Comparison of ENCODE assay signal across 1 fruit fly cellular context in the genomic region with DNA sequence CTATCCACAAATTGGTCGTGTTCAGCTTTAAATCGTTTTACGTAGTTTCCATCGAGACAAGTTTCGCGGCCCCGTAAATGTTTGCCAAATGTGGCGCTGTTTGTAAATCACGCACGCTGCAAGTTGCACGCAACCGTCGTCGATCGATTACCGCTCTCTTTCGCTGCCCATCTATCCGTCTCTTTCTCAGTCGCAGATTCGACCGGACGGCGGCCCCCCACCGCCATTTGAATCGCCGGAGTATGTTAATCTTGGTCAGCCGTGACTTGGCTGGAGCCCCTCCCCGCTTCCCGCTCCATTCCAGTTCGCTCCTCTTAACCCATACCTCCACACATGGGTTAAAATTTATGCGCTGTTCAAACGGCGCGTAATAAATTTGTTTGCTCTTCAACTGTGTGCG.
TF ChIP-seq lines count a peak whose summit lies in the region.

No protein-coding gene starts in this region.

TF ChIP-seq in whole organism, embryonic, 481 proteins besides CTCF, POLR2A, EP300 and RAD21 (continued from another document and continues in another):
- TF ChIP-seq bsh (GFP tag; optimal IDR thresholded peaks at IDR 0.05; lab: Kevin White, UChicago) (no peak), nerfin-2 (GFP tag; IDR thresholded peaks at IDR 0.05; lab: Robert Waterston, UW; ENCODE audit: partially characterized antibody) (0 out of 2 replicates have a peak, but pooled peaks have one; percentile 32), CG7987 (GFP tag; optimal IDR thresholded peaks at IDR 0.05; lab: Kevin White, UChicago) (no peak), CG12236 (GFP tag; optimal IDR thresholded peaks at IDR 0.05; lab: Kevin White, UChicago) (no peak), CG9215 (GFP tag; IDR thresholded peaks at IDR 0.05; lab: Robert Waterston, UW) (no peak), gsb-n (tag; optimal IDR thresholded peaks at IDR 0.05; lab: Kevin White, UChicago) (peak; percentile 28), Chrac-16 (GFP tag; optimal IDR thresholded peaks at IDR 0.05; lab: Kevin White, UChicago) (no peak), Oaz (GFP tag; IDR thresholded peaks at IDR 0.05; lab: Robert Waterston, UW) (no peak), CG6689 (GFP tag; IDR thresholded peaks at IDR 0.05; lab: Robert Waterston, UW) (no peak), Side (GFP tag; optimal IDR thresholded peaks at IDR 0.05; lab: Kevin White, UChicago) (no peak), seq (GFP tag; IDR thresholded peaks at IDR 0.05; lab: Robert Waterston, UW) (no peak), B-H2 (GFP tag; optimal IDR thresholded peaks at IDR 0.05; lab: Kevin White, UChicago) (no peak), CG12659 (GFP tag; optimal IDR thresholded peaks at IDR 0.05; lab: Kevin White, UChicago) (no peak), vvl (GFP tag; IDR thresholded peaks at IDR 0.05; lab: Robert Waterston, UW) (peak; percentile 87), CG2889 (GFP tag; IDR thresholded peaks at IDR 0.05; lab: Robert Waterston, UW) (no peak), Spps (tag; optimal IDR thresholded peaks at IDR 0.05; lab: Kevin White, UChicago) (no peak), dan (GFP tag; IDR thresholded peaks at IDR 0.05; lab: Robert Waterston, UW) (no peak), Hr78 (GFP tag; optimal IDR thresholded peaks at IDR 0.05; lab: Kevin White, UChicago) (no peak), CG13424 (tag; optimal IDR thresholded peaks at IDR 0.05; lab: Kevin White, UChicago) (no peak), ac (GFP tag; optimal IDR thresholded peaks at IDR 0.05; lab: Kevin White, UChicago) (no peak), CG10431 (GFP tag; optimal IDR thresholded peaks at IDR 0.05; lab: Kevin White, UChicago) (no peak), fd64A (GFP tag; optimal IDR thresholded peaks at IDR 0.05; lab: Kevin White, UChicago) (no peak), ewg (GFP tag; optimal IDR thresholded peaks at IDR 0.05; lab: Kevin White, UChicago) (no peak), CG11695 (GFP tag; IDR thresholded peaks at IDR 0.05; lab: Robert Waterston, UW) (no peak), Sry-β (GFP tag; optimal IDR thresholded peaks at IDR 0.05; lab: Kevin White, UChicago) (no peak), cad (GFP tag; optimal IDR thresholded peaks at IDR 0.05; lab: Kevin White, UChicago) (no peak), maf-S (GFP tag; optimal IDR thresholded peaks at IDR 0.05; lab: Kevin White, UChicago) (no peak), vnd (GFP tag; IDR thresholded peaks at IDR 0.05; lab: Robert Waterston, UW; ENCODE audit: partially characterized antibody) (no peak), mam (GFP tag; optimal IDR thresholded peaks at IDR 0.05; lab: Kevin White, UChicago) (no peak), ken (GFP tag; IDR thresholded peaks at IDR 0.05; lab: Robert Waterston, UW) (0 out of 3 replicates have a peak, but pooled peaks have one; percentile 13), Mrtf (GFP tag; IDR thresholded peaks at IDR 0.05; lab: Robert Waterston, UW) (no peak), Meics (GFP tag; optimal IDR thresholded peaks at IDR 0.05; lab: Kevin White, UChicago) (no peak), ftz-f1 (GFP tag; optimal IDR thresholded peaks at IDR 0.05; lab: Kevin White, UChicago) (no peak), Vsx1 (GFP tag; optimal IDR thresholded peaks at IDR 0.05; lab: Kevin White, UChicago) (no peak), crol (GFP tag; IDR thresholded peaks at IDR 0.05; lab: Robert Waterston, UW) (peak; percentile 86), CG17361 (GFP tag; IDR thresholded peaks at IDR 0.05; lab: Robert Waterston, UW) (no peak), Xrp1 (GFP tag; IDR thresholded peaks at IDR 0.05; lab: Robert Waterston, UW) (no peak), Ptx1 (GFP tag; IDR thresholded peaks at IDR 0.05; lab: Robert Waterston, UW) (no peak), Hr51 (GFP tag; optimal IDR thresholded peaks at IDR 0.05; lab: Kevin White, UChicago) (no peak), CG2202 (tag; optimal IDR thresholded peaks at IDR 0.05; lab: Kevin White, UChicago) (no peak), Fer1 (GFP tag; optimal IDR thresholded peaks at IDR 0.05; lab: Kevin White, UChicago) (no peak), Camta (GFP tag; optimal IDR thresholded peaks at IDR 0.05; lab: Kevin White, UChicago) (no peak), nmo (GFP tag; optimal IDR thresholded peaks at IDR 0.05; lab: Kevin White, UChicago) (no peak), tx (GFP tag; optimal IDR thresholded peaks at IDR 0.05; lab: Kevin White, UChicago) (no peak), ci (GFP tag; IDR thresholded peaks at IDR 0.05; lab: Robert Waterston, UW) (peak; percentile 15; the same call in 1 of the 3 replicates), otp (GFP tag; IDR thresholded peaks at IDR 0.05; lab: Robert Waterston, UW) (0 out of 3 replicates have a peak, but pooled peaks have one; percentile 44), CG13287 (GFP tag; IDR thresholded peaks at IDR 0.05; lab: Robert Waterston, UW; ENCODE audit: partially characterized antibody) (no peak), fru (optimal IDR thresholded peaks at IDR 0.05; lab: Kevin White, UChicago) (no peak), Ravus (GFP tag; IDR thresholded peaks at IDR 0.05; lab: Robert Waterston, UW) (no peak), CG8388 (GFP tag; optimal IDR thresholded peaks at IDR 0.05; lab: Kevin White, UChicago) (no peak), lmd (GFP tag; IDR thresholded peaks at IDR 0.05; lab: Robert Waterston, UW) (no peak), Lpt (GFP tag; optimal IDR thresholded peaks at IDR 0.05; lab: Kevin White, UChicago) (no peak), CG32772 (GFP tag; IDR thresholded peaks at IDR 0.05; lab: Robert Waterston, UW) (no peak), CG31365 (tag; optimal IDR thresholded peaks at IDR 0.05; lab: Kevin White, UChicago) (no peak), nom (GFP tag; optimal IDR thresholded peaks at IDR 0.05; lab: Kevin White, UChicago) (no peak), jumu (GFP tag; optimal IDR thresholded peaks at IDR 0.05; lab: Kevin White, UChicago) (no peak), Kr (GFP tag; optimal IDR thresholded peaks at IDR 0.05; lab: Kevin White, UChicago) (no peak), Atf-2 (GFP tag; optimal IDR thresholded peaks at IDR 0.05; lab: Kevin White, UChicago) (no peak), grau (tag; optimal IDR thresholded peaks at IDR 0.05; lab: Kevin White, UChicago) (no peak), dati (GFP tag; IDR thresholded peaks at IDR 0.05; lab: Robert Waterston, UW) (no peak), CG5180 (GFP tag; optimal IDR thresholded peaks at IDR 0.05; lab: Kevin White, UChicago) (peak; percentile 54), Poxn (GFP tag; IDR thresholded peaks at IDR 0.05; lab: Robert Waterston, UW) (no peak), CG3281 (GFP tag; optimal IDR thresholded peaks at IDR 0.05; lab: Kevin White, UChicago) (no peak), CG13123 (GFP tag; optimal IDR thresholded peaks at IDR 0.05; lab: Kevin White, UChicago) (no peak), NC2β (GFP tag; optimal IDR thresholded peaks at IDR 0.05; lab: Kevin White, UChicago) (no peak), C15 (GFP tag; IDR thresholded peaks at IDR 0.05; lab: Robert Waterston, UW) (no peak), Adf1 (GFP tag; IDR thresholded peaks at IDR 0.05; lab: Robert Waterston, UW) (no peak), ssp (GFP tag; IDR thresholded peaks at IDR 0.05; lab: Robert Waterston, UW) (no peak), kay (GFP tag; optimal IDR thresholded peaks at IDR 0.05; lab: Kevin White, UChicago) (no peak), CG13775 (GFP tag; optimal IDR thresholded peaks at IDR 0.05; lab: Kevin White, UChicago) (no peak), NfI (GFP tag; optimal IDR thresholded peaks at IDR 0.05; lab: Kevin White, UChicago) (no peak), prd (optimal IDR thresholded peaks at IDR 0.05; lab: Kevin White, UChicago) (no peak), prd (GFP tag; IDR thresholded peaks at IDR 0.05; lab: Robert Waterston, UW) (no peak), sisA (GFP tag; IDR thresholded peaks at IDR 0.05; lab: Robert Waterston, UW) (no peak), wdn (GFP tag; IDR thresholded peaks at IDR 0.05; lab: Robert Waterston, UW) (no peak), CG3995 (GFP tag; optimal IDR thresholded peaks at IDR 0.05; lab: Kevin White, UChicago) (no peak), CG30020 (tag; optimal IDR thresholded peaks at IDR 0.05; lab: Kevin White, UChicago) (no peak), da (GFP tag; optimal IDR thresholded peaks at IDR 0.05; lab: Kevin White, UChicago) (no peak), gsb (GFP tag; IDR thresholded peaks at IDR 0.05; lab: Robert Waterston, UW) (no peak), CG4730 (GFP tag; IDR thresholded peaks at IDR 0.05; lab: Robert Waterston, UW) (no peak), cwo (GFP tag; optimal IDR thresholded peaks at IDR 0.05; lab: Kevin White, UChicago) (no peak), CG6175 (GFP tag; IDR thresholded peaks at IDR 0.05; lab: Robert Waterston, UW) (peak; percentile 56; the same call in 1 of the 3 replicates), zen2 (GFP tag; IDR thresholded peaks at IDR 0.05; lab: Robert Waterston, UW; ENCODE audit: partially characterized antibody) (0 out of 3 replicates have a peak, but pooled peaks have one; percentile 25), pfk (GFP tag; optimal IDR thresholded peaks at IDR 0.05; lab: Kevin White, UChicago) (no peak), phol (tag; optimal IDR thresholded peaks at IDR 0.05; lab: Kevin White, UChicago) (no peak), CG17612 (GFP tag; IDR thresholded peaks at IDR 0.05; lab: Robert Waterston, UW) (no peak), so (GFP tag; IDR thresholded peaks at IDR 0.05; lab: Robert Waterston, UW) (0 out of 3 replicates have a peak, but pooled peaks have one; percentile 40), pb (GFP tag; optimal IDR thresholded peaks at IDR 0.05; lab: Kevin White, UChicago) (no peak), CG6854 (GFP tag; optimal IDR thresholded peaks at IDR 0.05; lab: Kevin White, UChicago) (no peak), abd-A (tag; optimal IDR thresholded peaks at IDR 0.05; lab: Kevin White, UChicago) (peak; percentile 62), eyg (GFP tag; optimal IDR thresholded peaks at IDR 0.05; lab: Kevin White, UChicago) (no peak), bcd (GFP tag; optimal IDR thresholded peaks at IDR 0.05; lab: Kevin White, UChicago) (no peak), CG6765 (GFP tag; optimal IDR thresholded peaks at IDR 0.05; lab: Kevin White, UChicago) (no peak), CG11456 (GFP tag; IDR thresholded peaks at IDR 0.05; lab: Robert Waterston, UW) (no peak), kni (GFP tag; optimal IDR thresholded peaks at IDR 0.05; lab: Kevin White, UChicago) (peak; percentile 67), CG18619 (GFP tag; optimal IDR thresholded peaks at IDR 0.05; lab: Kevin White, UChicago) (no peak), CG8089 (GFP tag; optimal IDR thresholded peaks at IDR 0.05; lab: Kevin White, UChicago) (no peak), odd (GFP tag; optimal IDR thresholded peaks at IDR 0.05; lab: Kevin White, UChicago) (no peak), CG17328 (GFP tag; IDR thresholded peaks at IDR 0.05; lab: Robert Waterston, UW) (no peak), HLH3B (GFP tag; IDR thresholded peaks at IDR 0.05; lab: Robert Waterston, UW) (no peak), cg (GFP tag; optimal IDR thresholded peaks at IDR 0.05; lab: Kevin White, UChicago) (no peak), Oli (tag; optimal IDR thresholded peaks at IDR 0.05; lab: Kevin White, UChicago) (no peak), zfh1 (GFP tag; IDR thresholded peaks at IDR 0.05; lab: Robert Waterston, UW) (no peak), usp (GFP tag; optimal IDR thresholded peaks at IDR 0.05; lab: Kevin White, UChicago) (no peak), CG12299 (tag; optimal IDR thresholded peaks at IDR 0.05; lab: Kevin White, UChicago) (no peak), Antp (GFP tag; optimal IDR thresholded peaks at IDR 0.05; lab: Kevin White, UChicago) (no peak), kah (GFP tag; optimal IDR thresholded peaks at IDR 0.05; lab: Kevin White, UChicago) (no peak), z (GFP tag; IDR thresholded peaks at IDR 0.05; lab: Robert Waterston, UW) (no peak), CG16815 (GFP tag; optimal IDR thresholded peaks at IDR 0.05; lab: Kevin White, UChicago) (no peak), gcm2 (GFP tag; optimal IDR thresholded peaks at IDR 0.05; lab: Kevin White, UChicago) (no peak), fd3F (GFP tag; optimal IDR thresholded peaks at IDR 0.05; lab: Kevin White, UChicago) (no peak), hbn (GFP tag; IDR thresholded peaks at IDR 0.05; lab: Robert Waterston, UW; ENCODE audit: partially characterized antibody) (no peak), Rx (GFP tag; IDR thresholded peaks at IDR 0.05; lab: Robert Waterston, UW) (no peak), CG15073 (GFP tag; optimal IDR thresholded peaks at IDR 0.05; lab: Kevin White, UChicago) (no peak), Sry-δ (GFP tag; optimal IDR thresholded peaks at IDR 0.05; lab: Kevin White, UChicago) (no peak), dysf (GFP tag; IDR thresholded peaks at IDR 0.05; lab: Robert Waterston, UW) (no peak), sna (GFP tag; IDR thresholded peaks at IDR 0.05; lab: Robert Waterston, UW; ENCODE audit: partially characterized antibody) (no peak), CoRest (tag; optimal IDR thresholded peaks at IDR 0.05; lab: Kevin White, UChicago) (no peak), corto (GFP tag; optimal IDR thresholded peaks at IDR 0.05; lab: Kevin White, UChicago) (no peak), luna (GFP tag; optimal IDR thresholded peaks at IDR 0.05; lab: Kevin White, UChicago) (no peak), onecut (GFP tag; IDR thresholded peaks at IDR 0.05; lab: Robert Waterston, UW) (0 out of 2 replicates have a peak, but pooled peaks have one; percentile 19), CG1647 (GFP tag; optimal IDR thresholded peaks at IDR 0.05; lab: Kevin White, UChicago) (no peak), CG12769 (tag; optimal IDR thresholded peaks at IDR 0.05; lab: Kevin White, UChicago) (peak; percentile 34), Xbp1 (GFP tag; optimal IDR thresholded peaks at IDR 0.05; lab: Kevin White, UChicago) (no peak), CG16813 (GFP tag; IDR thresholded peaks at IDR 0.05; lab: Robert Waterston, UW; ENCODE audit: partially characterized antibody) (0 out of 3 replicates have a peak, but pooled peaks have one; percentile 41), her (GFP tag; optimal IDR thresholded peaks at IDR 0.05; lab: Kevin White, UChicago) (no peak), Six4 (GFP tag; optimal IDR thresholded peaks at IDR 0.05; lab: Kevin White, UChicago) (no peak), CG11398 (GFP tag; optimal IDR thresholded peaks at IDR 0.05; lab: Kevin White, UChicago) (no peak), CG10147 (GFP tag; optimal IDR thresholded peaks at IDR 0.05; lab: Kevin White, UChicago) (no peak), Hr39 (optimal IDR thresholded peaks at IDR 0.05; lab: Kevin White, UChicago) (no peak), CG2712 (tag; optimal IDR thresholded peaks at IDR 0.05; lab: Kevin White, UChicago) (no peak), wor (GFP tag; IDR thresholded peaks at IDR 0.05; lab: Robert Waterston, UW) (no peak), PHDP (tag; optimal IDR thresholded peaks at IDR 0.05; lab: Kevin White, UChicago) (no peak), CG7372 (GFP tag; IDR thresholded peaks at IDR 0.05; lab: Robert Waterston, UW) (no peak)
